Fruit fly (Drosophila melanogaster) S2 (cell line): ENCODE measurements around the gene CG33325.

Experiments
- CG8478 ChIP-seq: fragments of >200 bp; optimal IDR thresholded peaks from 2 replicates; lab custom pipeline; 2018
- CTCF ChIP-seq, 2 experiments: fragments of >200 bp; optimal IDR thresholded peaks; 2 replicates each; lab custom pipeline; 2018

- no peak for TF ChIP-seq CG8478
- TF ChIP-seq CTCF (optimal IDR thresholded peaks at IDR 0.05; lab: Kevin White, UChicago) = no peak
Measured at dm6 chr3R:8712722-8713131, 32.9 kb upstream of the CG33325 start, which contains the start of gene CG8112.
